Fruit fly (Drosophila melanogaster) whole organism, embryonic: ENCODE measurements around the gene CG3408.
A peak's percentile ranks its signal among the peaks of the same experiment; 100 is the strongest.

Experiments
- Bgb ChIP-seq: fragments of 200-800 bp; sonication (Bioruptor generic); IDR thresholded peaks from 2 replicates; pipeline ENCODE4 v1.3.6; 2022; ENCODE audit warnings: missing biosample characterization, missing genetic modification characterization; ENCODE audit not compliant: partially characterized antibody
- CG10147 ChIP-seq: fragments of 200-800 bp; sonication (Bioruptor generic); optimal IDR thresholded peaks from 2 replicates; lab custom pipeline; 2019; ENCODE audit warnings: missing biosample characterization, mild to moderate bottlenecking, missing genetic modification characterization, moderate library complexity
- CG10321 ChIP-seq: fragments of 200-800 bp; sonication (Bioruptor generic); IDR thresholded peaks from 2 replicates; pipeline ENCODE4 v1.3.6; 2022; ENCODE audit warnings: missing biosample characterization, missing genetic modification characterization
- CG11504 ChIP-seq: fragments of 200-800 bp; sonication (Bioruptor generic); optimal IDR thresholded peaks from 3 replicates; lab custom pipeline; 2019; ENCODE audit warnings: missing biosample characterization, mild to moderate bottlenecking, missing genetic modification characterization, moderate library complexity
- CG12769 ChIP-seq: fragments of 200-800 bp; sonication (Bioruptor generic); optimal IDR thresholded peaks from 2 replicates; lab custom pipeline; 2019; ENCODE audit warnings: missing biosample characterization, mild to moderate bottlenecking, missing genetic modification characterization, moderate library complexity
- CG13894 ChIP-seq: fragments of 200-800 bp; sonication (Bioruptor generic); optimal IDR thresholded peaks from 3 replicates; lab custom pipeline; 2018; ENCODE audit warnings: missing biosample characterization, mild to moderate bottlenecking, missing genetic modification characterization, moderate library complexity
- CG17359 ChIP-seq: fragments of 200-800 bp; sonication (Bioruptor generic); optimal IDR thresholded peaks from 3 replicates; lab custom pipeline; 2018; ENCODE audit warnings: missing biosample characterization, mild to moderate bottlenecking, missing genetic modification characterization, moderate library complexity
- CG17361 ChIP-seq: fragments of 200-800 bp; sonication (Bioruptor generic); IDR thresholded peaks from 3 replicates; pipeline ENCODE4 v1.3.6; 2022; ENCODE audit warnings: missing biosample characterization, missing genetic modification characterization
- CG18262 ChIP-seq: fragments of 200-800 bp; optimal IDR thresholded peaks from 3 replicates; lab custom pipeline; 2019; ENCODE audit warnings: missing biosample characterization, mild to moderate bottlenecking, missing genetic modification characterization, moderate library complexity
- CG2120 ChIP-seq: fragments of 200-800 bp; sonication (Bioruptor generic); optimal IDR thresholded peaks from 3 replicates; lab custom pipeline; 2016; ENCODE audit warnings: missing biosample characterization, missing genetic modification characterization
- CG2678 ChIP-seq: fragments of 200-800 bp; sonication (Bioruptor generic); optimal IDR thresholded peaks from 3 replicates; lab custom pipeline; 2019; ENCODE audit warnings: missing biosample characterization, mild to moderate bottlenecking, missing genetic modification characterization, moderate library complexity
- CG3163 ChIP-seq: fragments of 200-800 bp; sonication (Bioruptor generic); optimal IDR thresholded peaks from 3 replicates; lab custom pipeline; 2016; ENCODE audit warnings: missing biosample characterization, missing genetic modification characterization
- CG32532 ChIP-seq: fragments of 200-800 bp; sonication (Bioruptor generic); IDR thresholded peaks from 2 replicates; pipeline ENCODE4 v1.3.6; 2022; ENCODE audit warnings: missing biosample characterization, missing genetic modification characterization
- CG6689 ChIP-seq: fragments of 200-800 bp; sonication (Bioruptor generic); IDR thresholded peaks from 2 replicates; pipeline ENCODE4 v1.3.6; 2022; ENCODE audit warnings: missing biosample characterization, missing genetic modification characterization
- CG7556 ChIP-seq: fragments of 200-800 bp; sonication (Bioruptor generic); optimal IDR thresholded peaks from 2 replicates; lab custom pipeline; 2017; ENCODE audit warnings: missing biosample characterization, mild to moderate bottlenecking, missing genetic modification characterization
- CG8290 ChIP-seq, 3 experiments: fragments of 200-800 bp; sonication (Bioruptor generic); optimal IDR thresholded peaks; 2 replicates each; lab custom pipeline; 2016 to 2019; ENCODE audit warnings: missing biosample characterization in 3 of 3, missing genetic modification characterization in 3 of 3, mild to moderate bottlenecking in 2 of 3, moderate library complexity in 1 of 3
- Dad ChIP-seq: fragments of 200-800 bp; sonication (Bioruptor generic); optimal IDR thresholded peaks from 3 replicates; lab custom pipeline; 2016; ENCODE audit warnings: missing biosample characterization, missing genetic modification characterization
- Deaf1 ChIP-seq: fragments of 200-800 bp; optimal IDR thresholded peaks from 3 replicates; lab custom pipeline; 2019; ENCODE audit warnings: missing biosample characterization, mild to moderate bottlenecking, missing genetic modification characterization, moderate library complexity
- E2f1 ChIP-seq: fragments of 200-800 bp; sonication (Bioruptor generic); IDR thresholded peaks from 2 replicates; pipeline ENCODE4 v1.3.6; 2022; ENCODE audit warnings: missing biosample characterization, missing genetic modification characterization
- H15 ChIP-seq: fragments of 200-800 bp; sonication (Bioruptor generic); IDR thresholded peaks from 3 replicates; pipeline ENCODE4 v1.3.6; 2022; ENCODE audit warnings: missing biosample characterization, missing genetic modification characterization
- HLH3B ChIP-seq: fragments of 200-800 bp; sonication (Bioruptor generic); IDR thresholded peaks from 2 replicates; pipeline ENCODE4 v1.3.6; 2022; ENCODE audit warnings: missing biosample characterization, missing genetic modification characterization
- Hey ChIP-seq: fragments of 200-800 bp; sonication (Bioruptor generic); optimal IDR thresholded peaks from 3 replicates; lab custom pipeline; 2018; ENCODE audit warnings: missing biosample characterization, mild to moderate bottlenecking, missing genetic modification characterization
- Hr51 ChIP-seq, 2 experiments: fragments of 200-800 bp; sonication (Bioruptor generic); optimal IDR thresholded peaks; 2 replicates in 1 of 2; 3 replicates in 1 of 2; lab custom pipeline; 2016 to 2018; ENCODE audit warnings: missing biosample characterization in 2 of 2, missing genetic modification characterization in 2 of 2, mild to moderate bottlenecking in 1 of 2, moderate library complexity in 1 of 2
- Oaz ChIP-seq: fragments of 200-800 bp; sonication (Bioruptor generic); IDR thresholded peaks from 2 replicates; pipeline ENCODE4 v1.3.6; 2022; ENCODE audit warnings: missing biosample characterization, missing genetic modification characterization
- Oli ChIP-seq: fragments of 200-800 bp; sonication (Bioruptor generic); optimal IDR thresholded peaks from 2 replicates; lab custom pipeline; 2018; ENCODE audit warnings: missing biosample characterization, mild to moderate bottlenecking, missing genetic modification characterization, moderate library complexity
- Sox100B ChIP-seq: fragments of 200-800 bp; sonication (Bioruptor generic); optimal IDR thresholded peaks from 3 replicates; lab custom pipeline; 2018; ENCODE audit warnings: missing biosample characterization, mild to moderate bottlenecking, missing genetic modification characterization
- Ssrp ChIP-seq: fragments of 200-800 bp; sonication (Bioruptor generic); optimal IDR thresholded peaks from 2 replicates; lab custom pipeline; 2018; ENCODE audit warnings: missing biosample characterization, mild to moderate bottlenecking, missing genetic modification characterization, moderate library complexity
- Trl ChIP-seq, 3 experiments: fragments of >200 bp in 2 of 3; fragments of 200-800 bp in 1 of 3; sonication (Bioruptor generic) in 1 of 3; optimal IDR thresholded peaks; 2 replicates in 1 of 3; 3 replicates in 2 of 3; lab custom pipeline; 2016 to 2017; ENCODE audit warnings: missing biosample characterization in 1 of 3, missing genetic modification characterization in 1 of 3
- az2 ChIP-seq: fragments of 200-800 bp; sonication (Bioruptor generic); optimal IDR thresholded peaks from 3 replicates; lab custom pipeline; 2016; ENCODE audit warnings: missing biosample characterization, missing genetic modification characterization
- chinmo ChIP-seq: fragments of 200-800 bp; sonication (Bioruptor generic); IDR thresholded peaks from 4 replicates; pipeline ENCODE4 v1.3.6; 2022; ENCODE audit warnings: missing biosample characterization, missing genetic modification characterization; ENCODE audit not compliant: partially characterized antibody
- crc ChIP-seq: fragments of 200-800 bp; sonication (Bioruptor generic); optimal IDR thresholded peaks from 2 replicates; lab custom pipeline; 2016; ENCODE audit warnings: missing biosample characterization, missing genetic modification characterization
- cwo ChIP-seq: fragments of 200-800 bp; sonication (Bioruptor generic); optimal IDR thresholded peaks from 3 replicates; lab custom pipeline; 2017; ENCODE audit warnings: missing biosample characterization, missing genetic modification characterization, mild to moderate bottlenecking, moderate library complexity, missing genetic modification reagents
- ewg ChIP-seq: fragments of 200-800 bp; sonication (Bioruptor generic); optimal IDR thresholded peaks from 3 replicates; lab custom pipeline; 2017; ENCODE audit warnings: mild to moderate bottlenecking, missing biosample characterization, missing genetic modification reagents, missing genetic modification characterization
- exex ChIP-seq: fragments of 200-800 bp; sonication (Bioruptor generic); optimal IDR thresholded peaks from 4 replicates; lab custom pipeline; 2018; ENCODE audit warnings: missing biosample characterization, mild to moderate bottlenecking, missing genetic modification characterization, moderate library complexity
- gcm ChIP-seq: fragments of 200-800 bp; sonication (Bioruptor generic); optimal IDR thresholded peaks from 2 replicates; lab custom pipeline; 2019; ENCODE audit warnings: missing biosample characterization, mild to moderate bottlenecking, missing genetic modification characterization, moderate library complexity
- gem ChIP-seq: fragments of 200-800 bp; sonication (Bioruptor generic); optimal IDR thresholded peaks from 2 replicates; lab custom pipeline; 2019; ENCODE audit warnings: missing biosample characterization, mild to moderate bottlenecking, missing genetic modification characterization, moderate library complexity
- kah ChIP-seq: fragments of 200-800 bp; sonication (Bioruptor generic); optimal IDR thresholded peaks from 2 replicates; lab custom pipeline; 2018; ENCODE audit warnings: missing biosample characterization, mild to moderate bottlenecking, missing genetic modification characterization
- kay ChIP-seq: fragments of 200-800 bp; sonication (Bioruptor generic); optimal IDR thresholded peaks from 2 replicates; lab custom pipeline; 2016; ENCODE audit warnings: missing biosample characterization, missing genetic modification characterization
- sens ChIP-seq: fragments of 200-800 bp; sonication (Bioruptor generic); peaks from one replicate; lab custom pipeline; 2016; ENCODE audit warnings: missing biosample characterization, missing genetic modification characterization
- slbo ChIP-seq: fragments of 200-800 bp; sonication (Bioruptor generic); IDR thresholded peaks from 2 replicates; pipeline ENCODE4 v1.3.6; 2022; ENCODE audit warnings: missing biosample characterization, missing genetic modification characterization
- trh ChIP-seq: fragments of 200-800 bp; sonication (Bioruptor generic); optimal IDR thresholded peaks from 2 replicates; lab custom pipeline; 2016; ENCODE audit warnings: missing biosample characterization, missing genetic modification characterization
- twi ChIP-seq: fragments of 200-800 bp; optimal IDR thresholded peaks from 2 replicates; lab custom pipeline; 2019; ENCODE audit warnings: missing biosample characterization, mild to moderate bottlenecking, missing genetic modification characterization, moderate library complexity
- zfh2 ChIP-seq: fragments of 200-800 bp; sonication (Bioruptor generic); optimal IDR thresholded peaks from 2 replicates; lab custom pipeline; 2016; ENCODE audit warnings: missing biosample characterization, missing genetic modification characterization

CG3408 gene

DNA sequence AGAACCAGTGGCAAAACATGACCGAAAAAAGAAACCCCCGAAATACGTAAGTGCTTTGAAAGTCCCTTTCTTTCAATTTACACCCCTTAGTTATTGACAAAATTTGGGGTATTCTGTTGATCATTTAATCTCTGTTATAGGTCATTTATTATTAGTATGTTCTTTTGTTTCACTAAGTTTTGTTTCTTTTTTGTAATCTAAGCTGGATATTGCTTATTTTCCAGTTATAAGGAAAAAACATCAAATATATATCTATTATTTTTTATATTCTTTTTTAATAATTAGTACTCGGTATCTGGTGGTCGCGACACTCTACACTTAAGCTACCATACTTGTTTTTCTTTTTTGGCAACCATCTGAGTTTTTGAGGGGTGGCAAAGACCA is 738 bp downstream of the CG3408 start (continued):
- TF ChIP-seq Dad (GFP tag; lab: Kevin White, UChicago) (no peak), H15 (no peak), Oaz (GFP tag; lab: Robert Waterston, UW) (no peak), Deaf1 (tag; lab: Kevin White, UChicago) (peak; percentile 14), CG10147 (GFP tag; lab: Kevin White, UChicago) (peak; percentile 19), CG18262 (tag; lab: Kevin White, UChicago) (peak; percentile 83), cwo (GFP tag; lab: Kevin White, UChicago) (peak; percentile 53), CG7556 (GFP tag; lab: Kevin White, UChicago) (peak; percentile 77), zfh2 (GFP tag; lab: Kevin White, UChicago) (peak; percentile 2), E2f1 (GFP tag; lab: Robert Waterston, UW) (0 out of 2 replicates have a peak, but pooled peaks have one; percentile 22), gcm (peak; percentile 73), CG17359 (tag; lab: Kevin White, UChicago) (peak; percentile 69), ewg (GFP tag; lab: Kevin White, UChicago) (peak; percentile 2), az2 (GFP tag; lab: Kevin White, UChicago) (peak; percentile 12), Ssrp (tag; lab: Kevin White, UChicago) (peak; percentile 53), Hr51 (GFP tag; optimal IDR thresholded peaks at IDR 0.05; lab: Kevin White, UChicago) (peak in 1 of 2 experiments; percentile 75), Oli (tag; lab: Kevin White, UChicago) (peak; percentile 60)

DNA sequence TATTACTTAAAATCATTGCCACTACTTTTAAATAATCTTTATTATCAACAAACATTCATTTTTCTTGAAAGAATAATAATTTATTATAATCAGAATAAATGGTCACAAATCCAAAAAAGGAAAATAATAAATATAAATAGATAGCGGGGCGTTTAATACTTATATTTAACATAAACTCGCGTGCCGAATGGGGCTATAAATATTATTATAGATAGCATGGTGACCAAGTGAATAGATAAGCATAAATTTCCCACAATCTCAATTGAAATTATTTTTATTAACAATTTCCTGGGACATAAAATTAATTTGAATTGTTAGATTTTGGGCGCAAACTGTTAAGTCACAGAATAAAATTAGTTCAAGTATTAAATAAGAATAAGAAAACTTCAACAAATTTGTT is 3.0 kb downstream of the CG3408 start:
- TF ChIP-seq twi (no peak), exex (tag; lab: Kevin White, UChicago) (peak; percentile 64), CG8290 (GFP tag; optimal IDR thresholded peaks at IDR 0.05; lab: Kevin White, UChicago) (no peak), CG8290 (tag; optimal IDR thresholded peaks at IDR 0.05; lab: Kevin White, UChicago) (no peak)

DNA sequence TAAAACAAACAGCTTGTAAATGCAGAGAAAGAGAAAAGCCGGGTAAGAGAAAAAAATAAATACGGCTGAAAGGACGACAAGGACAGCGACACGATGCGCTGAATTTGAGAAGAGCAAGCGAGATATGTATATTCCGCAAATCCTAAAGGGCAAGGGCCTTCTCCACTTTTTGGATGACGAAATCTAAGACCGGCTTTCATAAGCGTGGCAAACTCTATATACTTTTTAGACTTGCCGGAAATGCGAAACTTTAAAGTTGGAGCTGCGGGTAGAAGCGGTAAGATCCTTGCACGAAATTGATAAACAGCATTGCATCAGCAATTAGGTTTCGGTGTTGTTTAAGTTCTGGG is 3.7 kb downstream of the CG3408 start:
- TF ChIP-seq Trl (optimal IDR thresholded peaks at IDR 0.05; lab: Kevin White, UChicago) (peak; percentile 9 to 21), Trl (GFP tag; optimal IDR thresholded peaks at IDR 0.05; lab: Kevin White, UChicago) (no peak), Deaf1 (tag; lab: Kevin White, UChicago) (no peak), sens (peak; percentile 26), CG3163 (peak; percentile 83), CG13894 (tag; lab: Kevin White, UChicago) (peak; percentile 29), CG12769 (no peak), crc (peak; percentile 16), Sox100B (peak; percentile 61), CG17361 (GFP tag; lab: Robert Waterston, UW) (peak; percentile 46; the same call in 2 of the 3 replicates), CG10321 (peak; percentile 69; the same call in 1 of the 2 replicates)
- TF ChIP-seq, all 482 proteins: peak for 8

DNA sequence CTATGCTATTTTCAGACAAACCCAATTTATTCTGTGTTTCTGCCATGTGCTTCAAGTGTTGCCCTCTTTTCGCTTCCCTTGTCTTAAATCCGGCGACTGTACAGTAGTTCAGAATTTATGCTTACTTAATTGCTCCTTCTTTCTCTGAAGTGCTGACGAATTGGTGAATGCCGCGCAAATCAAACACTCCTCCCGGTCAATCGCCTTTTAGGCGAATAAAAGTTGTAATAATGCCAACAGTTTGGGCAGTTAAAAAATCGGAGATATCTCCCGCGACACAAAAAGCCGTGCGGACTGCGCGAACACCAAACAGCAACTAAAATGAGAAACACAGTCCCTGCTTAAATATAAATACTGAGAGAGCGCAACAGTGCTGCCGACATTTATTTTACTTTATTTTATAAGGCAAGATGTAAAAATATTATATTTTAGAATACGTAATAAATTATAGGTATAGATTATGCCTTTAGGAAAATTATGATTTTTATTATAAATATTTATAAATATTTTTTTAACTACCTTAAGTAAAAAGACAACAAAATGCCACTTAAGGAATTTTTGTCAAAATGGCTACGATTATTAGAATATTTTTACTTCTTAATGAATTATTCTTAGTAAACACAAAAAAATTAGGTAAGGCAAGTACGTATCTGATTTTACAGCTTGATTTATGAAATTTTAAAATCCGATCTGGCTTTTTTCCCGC is 4.2 kb downstream of the CG3408 start, which contains the start of gene path:
Gene path, minus strand, starts transcription at position 322 of the 706 bp plus-strand sequence.
- TF ChIP-seq slbo (peak; percentile 3; the same call in 1 of the 2 replicates), ewg (GFP tag; lab: Kevin White, UChicago) (peak; percentile 13), chinmo (GFP tag; lab: Robert Waterston, UW) (peak; percentile 56; the same call in 2 of the 4 replicates), CG11504 (tag; lab: Kevin White, UChicago) (peak; percentile 71), Hey (tag; lab: Kevin White, UChicago) (no peak), CG6689 (GFP tag; lab: Robert Waterston, UW) (peak; percentile 30; the same call in 1 of the 2 replicates), trh (GFP tag; lab: Kevin White, UChicago) (no peak), gem (tag; lab: Kevin White, UChicago) (peak; percentile 67), CG8290 (GFP tag; optimal IDR thresholded peaks at IDR 0.05; lab: Kevin White, UChicago) (peak; percentile 26), CG8290 (tag; optimal IDR thresholded peaks at IDR 0.05; lab: Kevin White, UChicago) (peak in 1 of 2 experiments; percentile 77), HLH3B (GFP tag; lab: Robert Waterston, UW) (no peak; the same call in 1 of the 2 replicates), Ssrp (tag; lab: Kevin White, UChicago) (no peak), kah (GFP tag; lab: Kevin White, UChicago) (no peak), CG32532 (GFP tag; lab: Robert Waterston, UW) (peak; percentile 30; the same call in 1 of the 2 replicates), kay (GFP tag; lab: Kevin White, UChicago) (no peak), CG2678 (tag; lab: Kevin White, UChicago) (peak; percentile 76), Bgb (GFP tag; lab: Robert Waterston, UW) (peak; percentile 51; the same call in 1 of the 2 replicates), CG2120 (GFP tag; lab: Kevin White, UChicago) (peak; percentile 14)
